ENCODE assay signal across 1 fruit fly cellular context in the genomic region with DNA sequence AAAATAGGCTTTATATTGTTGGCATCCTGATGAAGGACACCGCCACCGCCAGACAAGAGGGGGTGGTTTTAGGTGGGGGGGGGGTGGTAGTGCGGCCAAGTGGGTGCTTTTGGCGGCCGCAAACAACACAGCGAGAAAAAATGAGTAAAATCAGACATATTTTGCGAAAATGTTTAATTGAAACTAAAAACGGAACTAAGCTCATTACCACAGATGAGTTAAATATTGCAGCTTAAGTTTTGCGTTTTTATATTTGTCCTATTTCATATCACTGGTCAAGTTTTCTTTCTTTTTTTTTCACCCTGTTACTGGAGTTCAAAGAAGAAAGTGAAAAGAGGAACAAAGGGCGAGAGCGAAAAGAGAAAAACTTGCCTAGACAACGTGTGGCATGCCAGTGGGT.
TF ChIP-seq lines count a peak whose summit lies in the region.

No protein-coding gene starts in this region.

TF ChIP-seq in whole organism, embryonic, 481 proteins besides CTCF, POLR2A, EP300 and RAD21 (continued from another document and continues in another):
- TF ChIP-seq CG18262 (tag; optimal IDR thresholded peaks at IDR 0.05; lab: Kevin White, UChicago) (peak; percentile 70), unpg (GFP tag; optimal IDR thresholded peaks at IDR 0.05; lab: Kevin White, UChicago) (peak; percentile 75), CG3065 (GFP tag; optimal IDR thresholded peaks at IDR 0.05; lab: Kevin White, UChicago) (no peak), CG18599 (GFP tag; optimal IDR thresholded peaks at IDR 0.05; lab: Kevin White, UChicago) (peak; percentile 91), sima (GFP tag; optimal IDR thresholded peaks at IDR 0.05; lab: Kevin White, UChicago) (no peak), CG3838 (GFP tag; optimal IDR thresholded peaks at IDR 0.05; lab: Kevin White, UChicago) (no peak), chn (GFP tag; optimal IDR thresholded peaks at IDR 0.05; lab: Kevin White, UChicago) (peak; percentile 48), Lhr (GFP tag; optimal IDR thresholded peaks at IDR 0.05; lab: Kevin White, UChicago) (peak; percentile 18), p53 (GFP tag; optimal IDR thresholded peaks at IDR 0.05; lab: Kevin White, UChicago) (no peak), twi (tag; optimal IDR thresholded peaks at IDR 0.05; lab: Kevin White, UChicago) (no peak), CG4730 (GFP tag; IDR thresholded peaks at IDR 0.05; lab: Robert Waterston, UW) (peak; percentile 55), CG14667 (GFP tag; IDR thresholded peaks at IDR 0.05; lab: Robert Waterston, UW) (peak; percentile 39; the same call in 1 of the 2 replicates), CG9932 (GFP tag; IDR thresholded peaks at IDR 0.05; lab: Robert Waterston, UW) (peak; percentile 54), sna (GFP tag; IDR thresholded peaks at IDR 0.05; lab: Robert Waterston, UW; ENCODE audit: partially characterized antibody) (no peak), trh (GFP tag; optimal IDR thresholded peaks at IDR 0.05; lab: Kevin White, UChicago) (no peak), ci (GFP tag; IDR thresholded peaks at IDR 0.05; lab: Robert Waterston, UW) (peak; percentile 88), E2f2 (GFP tag; IDR thresholded peaks at IDR 0.05; lab: Robert Waterston, UW) (peak; percentile 46; the same call in 1 of the 2 replicates), CG11560 (tag; IDR thresholded peaks at IDR 0.05; lab: Robert Waterston, UW) (no peak), Pdp1 (GFP tag; optimal IDR thresholded peaks at IDR 0.05; lab: Kevin White, UChicago) (peak; percentile 52 to 54), CG4360 (GFP tag; IDR thresholded peaks at IDR 0.05; lab: Robert Waterston, UW) (no peak), CG11398 (GFP tag; optimal IDR thresholded peaks at IDR 0.05; lab: Kevin White, UChicago) (peak; percentile 19), ems (GFP tag; optimal IDR thresholded peaks at IDR 0.05; lab: Kevin White, UChicago) (peak; percentile 30), Six4 (GFP tag; optimal IDR thresholded peaks at IDR 0.05; lab: Kevin White, UChicago) (no peak), Asciz (GFP tag; optimal IDR thresholded peaks at IDR 0.05; lab: Kevin White, UChicago) (peak; percentile 73), Lpt (GFP tag; optimal IDR thresholded peaks at IDR 0.05; lab: Kevin White, UChicago) (no peak), sd (tag; optimal IDR thresholded peaks at IDR 0.05; lab: Kevin White, UChicago) (peak; percentile 39), B-H2 (GFP tag; optimal IDR thresholded peaks at IDR 0.05; lab: Kevin White, UChicago) (no peak), ham (GFP tag; IDR thresholded peaks at IDR 0.05; lab: Robert Waterston, UW) (no peak), tio (GFP tag; optimal IDR thresholded peaks at IDR 0.05; lab: Kevin White, UChicago) (peak; percentile 55), Mes4 (GFP tag; optimal IDR thresholded peaks at IDR 0.05; lab: Kevin White, UChicago) (peak; percentile 49), CG16863 (GFP tag; optimal IDR thresholded peaks at IDR 0.05; lab: Kevin White, UChicago) (peak; percentile 57), zfh2 (GFP tag; optimal IDR thresholded peaks at IDR 0.05; lab: Kevin White, UChicago) (peak; percentile 28), gce (GFP tag; IDR thresholded peaks at IDR 0.05; lab: Robert Waterston, UW) (peak; percentile 75; the same call in 2 of the 3 replicates), CG6683 (GFP tag; optimal IDR thresholded peaks at IDR 0.05; lab: Kevin White, UChicago) (peak; percentile 48), tna (GFP tag; IDR thresholded peaks at IDR 0.05; lab: Robert Waterston, UW; ENCODE audit: partially characterized antibody) (no peak), inv (GFP tag; IDR thresholded peaks at IDR 0.05; lab: Robert Waterston, UW; ENCODE audit: partially characterized antibody) (no peak), lov (optimal IDR thresholded peaks at IDR 0.05; lab: Kevin White, UChicago) (no peak), lov (GFP tag; IDR thresholded peaks at IDR 0.05; lab: Robert Waterston, UW) (0 out of 3 replicates have a peak, but pooled peaks have one; percentile 52), Deaf1 (tag; optimal IDR thresholded peaks at IDR 0.05; lab: Kevin White, UChicago) (peak; percentile 20), CG8359 (GFP tag; optimal IDR thresholded peaks at IDR 0.05; lab: Kevin White, UChicago; ENCODE audit: borderline replicate concordance) (peak; percentile 44), ase (GFP tag; IDR thresholded peaks at IDR 0.05; lab: Robert Waterston, UW) (peak; percentile 59; the same call in 2 of the 3 replicates), CG11695 (GFP tag; IDR thresholded peaks at IDR 0.05; lab: Robert Waterston, UW) (peak; percentile 84), CG34422 (GFP tag; IDR thresholded peaks at IDR 0.05; lab: Robert Waterston, UW) (peak; percentile 56; the same call in 1 of the 3 replicates), CG7786 (GFP tag; optimal IDR thresholded peaks at IDR 0.05; lab: Kevin White, UChicago) (peak; percentile 42), CG6765 (GFP tag; optimal IDR thresholded peaks at IDR 0.05; lab: Kevin White, UChicago) (peak; percentile 34), NC2α (GFP tag; optimal IDR thresholded peaks at IDR 0.05; lab: Kevin White, UChicago) (no peak), CG2875 (GFP tag; optimal IDR thresholded peaks at IDR 0.05; lab: Kevin White, UChicago) (peak; percentile 40), da (GFP tag; optimal IDR thresholded peaks at IDR 0.05; lab: Kevin White, UChicago) (no peak), Lim3 (GFP tag; IDR thresholded peaks at IDR 0.05; lab: Robert Waterston, UW) (no peak), NK7.1 (GFP tag; optimal IDR thresholded peaks at IDR 0.05; lab: Kevin White, UChicago) (no peak), Trl (optimal IDR thresholded peaks at IDR 0.05; lab: Kevin White, UChicago) (no peak), Trl (GFP tag; optimal IDR thresholded peaks at IDR 0.05; lab: Kevin White, UChicago) (peak; percentile 56), phol (tag; optimal IDR thresholded peaks at IDR 0.05; lab: Kevin White, UChicago) (peak; percentile 69), Dfd (GFP tag; optimal IDR thresholded peaks at IDR 0.05; lab: Kevin White, UChicago) (no peak), CG17359 (tag; optimal IDR thresholded peaks at IDR 0.05; lab: Kevin White, UChicago) (peak; percentile 80), eve (GFP tag; optimal IDR thresholded peaks at IDR 0.05; lab: Kevin White, UChicago) (peak in 1 of 2 experiments; percentile 69), Poxn (GFP tag; IDR thresholded peaks at IDR 0.05; lab: Robert Waterston, UW) (0 out of 2 replicates have a peak, but pooled peaks have one; percentile 22), D19B (GFP tag; optimal IDR thresholded peaks at IDR 0.05; lab: Kevin White, UChicago) (peak; percentile 52), Hand (GFP tag; optimal IDR thresholded peaks at IDR 0.05; lab: Kevin White, UChicago) (peak; percentile 81), CG32532 (GFP tag; IDR thresholded peaks at IDR 0.05; lab: Robert Waterston, UW) (peak; percentile 71), CG16813 (GFP tag; IDR thresholded peaks at IDR 0.05; lab: Robert Waterston, UW; ENCODE audit: partially characterized antibody) (no peak), CG33557 (GFP tag; optimal IDR thresholded peaks at IDR 0.05; lab: Kevin White, UChicago) (no peak), Atf3 (GFP tag; optimal IDR thresholded peaks at IDR 0.05; lab: Kevin White, UChicago) (no peak), CG4854 (GFP tag; optimal IDR thresholded peaks at IDR 0.05; lab: Kevin White, UChicago) (no peak), CG18619 (GFP tag; optimal IDR thresholded peaks at IDR 0.05; lab: Kevin White, UChicago) (peak; percentile 68), pfk (GFP tag; optimal IDR thresholded peaks at IDR 0.05; lab: Kevin White, UChicago) (no peak), Fer1 (GFP tag; optimal IDR thresholded peaks at IDR 0.05; lab: Kevin White, UChicago) (peak; percentile 84), kah (GFP tag; optimal IDR thresholded peaks at IDR 0.05; lab: Kevin White, UChicago) (peak; percentile 7), CG7556 (GFP tag; optimal IDR thresholded peaks at IDR 0.05; lab: Kevin White, UChicago) (peak; percentile 84), CG17802 (tag; optimal IDR thresholded peaks at IDR 0.05; lab: Kevin White, UChicago) (peak; percentile 16), CG31365 (tag; optimal IDR thresholded peaks at IDR 0.05; lab: Kevin White, UChicago) (peak; percentile 33), Tbp (GFP tag; optimal IDR thresholded peaks at IDR 0.05; lab: Kevin White, UChicago) (no peak), CG11247 (GFP tag; IDR thresholded peaks at IDR 0.05; lab: Robert Waterston, UW) (peak; percentile 61), kni (GFP tag; optimal IDR thresholded peaks at IDR 0.05; lab: Kevin White, UChicago) (no peak), yki (optimal IDR thresholded peaks at IDR 0.05; lab: Kevin White, UChicago) (no peak), Hr78 (GFP tag; optimal IDR thresholded peaks at IDR 0.05; lab: Kevin White, UChicago) (peak in 1 of 2 experiments; percentile 24), CG13287 (GFP tag; IDR thresholded peaks at IDR 0.05; lab: Robert Waterston, UW; ENCODE audit: partially characterized antibody) (no peak), TFAM (GFP tag; optimal IDR thresholded peaks at IDR 0.05; lab: Kevin White, UChicago) (no peak), Atf6 (GFP tag; IDR thresholded peaks at IDR 0.05; lab: Robert Waterston, UW) (peak; percentile 74), slou (GFP tag; optimal IDR thresholded peaks at IDR 0.05; lab: Kevin White, UChicago) (peak; percentile 49), CG2889 (GFP tag; IDR thresholded peaks at IDR 0.05; lab: Robert Waterston, UW) (peak; percentile 53; the same call in 1 of the 3 replicates), esg (GFP tag; conservative IDR thresholded peaks at IDR 0.05; lab: Robert Waterston, UW) (peak; percentile 62; the same call in 1 of the 2 replicates), pb (GFP tag; optimal IDR thresholded peaks at IDR 0.05; lab: Kevin White, UChicago) (peak; percentile 51), bab2 (GFP tag; optimal IDR thresholded peaks at IDR 0.05; lab: Kevin White, UChicago) (peak; percentile 58), Usf (GFP tag; optimal IDR thresholded peaks at IDR 0.05; lab: Kevin White, UChicago) (no peak), CG6791 (GFP tag; IDR thresholded peaks at IDR 0.05; lab: Robert Waterston, UW; ENCODE audit: partially characterized antibody) (no peak), CG1233 (GFP tag; optimal IDR thresholded peaks at IDR 0.05; lab: Kevin White, UChicago) (peak; percentile 47), Sin3A (optimal IDR thresholded peaks at IDR 0.05; lab: Kevin White, UChicago) (no peak), CG9437 (GFP tag; optimal IDR thresholded peaks at IDR 0.05; lab: Kevin White, UChicago) (peak; percentile 41), HLHmδ (GFP tag; optimal IDR thresholded peaks at IDR 0.05; lab: Kevin White, UChicago) (no peak), dmrt11E (tag; optimal IDR thresholded peaks at IDR 0.05; lab: Kevin White, UChicago) (peak; percentile 43), NFAT (GFP tag; IDR thresholded peaks at IDR 0.05; lab: Robert Waterston, UW) (peak; percentile 18; the same call in 1 of the 2 replicates), CG10209 (GFP tag; optimal IDR thresholded peaks at IDR 0.05; lab: Kevin White, UChicago) (peak; percentile 63), tx (GFP tag; optimal IDR thresholded peaks at IDR 0.05; lab: Kevin White, UChicago) (peak; percentile 53), CG31224 (GFP tag; IDR thresholded peaks at IDR 0.05; lab: Robert Waterston, UW) (peak; percentile 51; the same call in 1 of the 2 replicates), HLH3B (GFP tag; IDR thresholded peaks at IDR 0.05; lab: Robert Waterston, UW) (peak; percentile 80), H2.0 (GFP tag; IDR thresholded peaks at IDR 0.05; lab: Robert Waterston, UW) (peak; percentile 60), BEAF-32 (GFP tag; optimal IDR thresholded peaks at IDR 0.05; lab: Kevin White, UChicago) (no peak), CG3281 (GFP tag; optimal IDR thresholded peaks at IDR 0.05; lab: Kevin White, UChicago) (peak; percentile 69), abd-A (tag; optimal IDR thresholded peaks at IDR 0.05; lab: Kevin White, UChicago) (peak; percentile 43), Oaz (GFP tag; IDR thresholded peaks at IDR 0.05; lab: Robert Waterston, UW) (peak; percentile 40; the same call in 1 of the 2 replicates), crc (GFP tag; optimal IDR thresholded peaks at IDR 0.05; lab: Kevin White, UChicago) (peak; percentile 54), Nf-YB (GFP tag; optimal IDR thresholded peaks at IDR 0.05; lab: Kevin White, UChicago) (peak; percentile 43), Med (GFP tag; lab: Kevin White, UChicago) (peak; percentile 94), odd (GFP tag; optimal IDR thresholded peaks at IDR 0.05; lab: Kevin White, UChicago) (peak; percentile 55), stwl (tag; optimal IDR thresholded peaks at IDR 0.05; lab: Kevin White, UChicago) (no peak), CG14050 (GFP tag; IDR thresholded peaks at IDR 0.05; lab: Robert Waterston, UW) (peak; percentile 57), crol (GFP tag; IDR thresholded peaks at IDR 0.05; lab: Robert Waterston, UW) (peak; percentile 38; the same call in 1 of the 2 replicates), CG15479 (GFP tag; optimal IDR thresholded peaks at IDR 0.05; lab: Kevin White, UChicago) (no peak), CG4707 (GFP tag; optimal IDR thresholded peaks at IDR 0.05; lab: Kevin White, UChicago) (peak; percentile 10), CoRest (tag; optimal IDR thresholded peaks at IDR 0.05; lab: Kevin White, UChicago) (peak; percentile 71), Oli (tag; optimal IDR thresholded peaks at IDR 0.05; lab: Kevin White, UChicago) (peak; percentile 71), so (GFP tag; IDR thresholded peaks at IDR 0.05; lab: Robert Waterston, UW) (peak; percentile 71; the same call in 2 of the 3 replicates), CG13775 (GFP tag; optimal IDR thresholded peaks at IDR 0.05; lab: Kevin White, UChicago) (peak; percentile 53), dati (GFP tag; IDR thresholded peaks at IDR 0.05; lab: Robert Waterston, UW) (peak; percentile 50; the same call in 1 of the 2 replicates), Xrp1 (GFP tag; IDR thresholded peaks at IDR 0.05; lab: Robert Waterston, UW) (peak; percentile 81), insv (GFP tag; optimal IDR thresholded peaks at IDR 0.05; lab: Kevin White, UChicago) (no peak), CG18476 (GFP tag; optimal IDR thresholded peaks at IDR 0.05; lab: Kevin White, UChicago) (peak; percentile 32), CG2199 (GFP tag; IDR thresholded peaks at IDR 0.05; lab: Robert Waterston, UW) (no peak), pros (GFP tag; optimal IDR thresholded peaks at IDR 0.05; lab: Kevin White, UChicago) (no peak), CG43689 (GFP tag; IDR thresholded peaks at IDR 0.05; lab: Robert Waterston, UW) (0 out of 2 replicates have a peak, but pooled peaks have one; percentile 23), CG15601 (tag; optimal IDR thresholded peaks at IDR 0.05; lab: Kevin White, UChicago) (peak; percentile 67), danr (GFP tag; IDR thresholded peaks at IDR 0.05; lab: Robert Waterston, UW) (0 out of 2 replicates have a peak, but pooled peaks have one; percentile 39), ftz-f1 (GFP tag; optimal IDR thresholded peaks at IDR 0.05; lab: Kevin White, UChicago) (no peak), Eip74EF (GFP tag; optimal IDR thresholded peaks at IDR 0.05; lab: Kevin White, UChicago) (peak in 1 of 2 experiments; percentile 65)
